Worm (Caenorhabditis elegans) whole organism, late embryonic: ENCODE measurements around the gene K07E1.1.

Experiments used
- ceh-45 ChIP-seq: fragments of 200-800 bp; sonication (Bioruptor generic); IDR thresholded peaks from 2 replicates; pipeline ENCODE4 v1.3.6; 2022; ENCODE audit warnings: missing genetic modification reagents, missing genetic modification characterization, missing compliant biosample characterization
- elt-4 ChIP-seq: sonication (generic microtip); optimal IDR thresholded peaks from 2 replicates; lab custom pipeline; 2016; ENCODE audit warnings: missing genetic modification characterization, missing compliant biosample characterization
- hlh-15 ChIP-seq: sonication (generic microtip); optimal IDR thresholded peaks from 2 replicates; lab custom pipeline; 2016; ENCODE audit warnings: missing genetic modification characterization, missing compliant biosample characterization
- hlh-30 ChIP-seq: sonication (generic microtip); optimal IDR thresholded peaks from 2 replicates; lab custom pipeline; 2017; ENCODE audit warnings: antibody characterized with exemption, missing genetic modification characterization, missing compliant biosample characterization; ENCODE audit not compliant: insufficient read depth
- lim-6 ChIP-seq: sonication (generic microtip); optimal IDR thresholded peaks from 2 replicates; lab custom pipeline; 2016; ENCODE audit warnings: missing genetic modification characterization, missing compliant biosample characterization
- nhr-11 ChIP-seq: fragments of 150-350 bp; optimal IDR thresholded peaks from 2 replicates; lab custom pipeline; 2014; ENCODE audit warnings: missing biosample characterization, missing genetic modification characterization
- pag-3 ChIP-seq: sonication (generic microtip); optimal IDR thresholded peaks from 2 replicates; lab custom pipeline; 2016; ENCODE audit warnings: missing compliant biosample characterization, missing genetic modification characterization, borderline replicate concordance
- pqm-1 ChIP-seq: sonication (generic microtip); optimal IDR thresholded peaks from 2 replicates; lab custom pipeline; 2016; ENCODE audit warnings: missing genetic modification characterization, missing compliant biosample characterization
- ref-2 ChIP-seq: sonication (generic microtip); optimal IDR thresholded peaks from 2 replicates; lab custom pipeline; 2016; ENCODE audit warnings: missing genetic modification characterization, missing compliant biosample characterization
- rnt-1 ChIP-seq: sonication (generic microtip); optimal IDR thresholded peaks from 2 replicates; lab custom pipeline; 2016; ENCODE audit warnings: missing genetic modification characterization, missing compliant biosample characterization

ce11 chrII:4552088-4552487 is 1.2 kb downstream of the K07E1.1 start:
- TF ChIP-seq pag-3 (tag; lab: Kevin White, UChicago) (no peak), ceh-45 (GFP tag; lab: Robert Waterston, UW) (no peak), ref-2 (tag; lab: Kevin White, UChicago) (no peak), pqm-1 (tag; lab: Kevin White, UChicago) (no peak), elt-4 (tag; lab: Kevin White, UChicago) (no peak), hlh-15 (no peak), rnt-1 (tag; lab: Kevin White, UChicago) (no peak), nhr-11 (tag; lab: Kevin White, UChicago) (no peak), lim-6 (no peak), hlh-30 (no peak)
